Worm (Caenorhabditis elegans) whole organism, L1 larva: ENCODE data around the gene srh-21.

Experiments used
- C34B4.2 ChIP-seq: sonication (generic microtip); optimal IDR thresholded peaks from 2 replicates; lab custom pipeline; 2017; ENCODE audit warnings: mild to moderate bottlenecking, missing genetic modification characterization, missing compliant biosample characterization
- ceh-63 ChIP-seq: fragments of 200-800 bp; sonication (Bioruptor generic); optimal IDR thresholded peaks from 2 replicates; lab custom pipeline; 2018; ENCODE audit warnings: mild to moderate bottlenecking, missing genetic modification characterization, missing compliant biosample characterization
- ceh-8 ChIP-seq: fragments of 200-800 bp; sonication (Bioruptor generic); optimal IDR thresholded peaks from 2 replicates; lab custom pipeline; 2018; ENCODE audit warnings: mild to moderate bottlenecking, missing genetic modification characterization, moderate library complexity, missing compliant biosample characterization
- ceh-82 ChIP-seq, 3 experiments: fragments of 150-350 bp in 1 of 3; sonication (generic microtip) in 2 of 3; optimal IDR thresholded peaks; 2 replicates each; lab custom pipeline; 2014 to 2017; ENCODE audit warnings: missing biosample characterization in 3 of 3, missing genetic modification characterization in 3 of 3
- ces-1 ChIP-seq: fragments of 150-350 bp; optimal IDR thresholded peaks from 2 replicates; lab custom pipeline; 2014; ENCODE audit warnings: missing biosample characterization, missing genetic modification reagents, missing genetic modification characterization
- dpl-1 ChIP-seq, 3 experiments: fragments of 150-350 bp in 2 of 3; sonication (generic microtip) in 1 of 3; optimal IDR thresholded peaks; 2 replicates each; lab custom pipeline; 2014 to 2017; ENCODE audit warnings: missing biosample characterization in 3 of 3, missing genetic modification characterization in 3 of 3, missing genetic modification reagents in 3 of 3
- elt-3 ChIP-seq, 6 experiments: fragments of 150-350 bp in 1 of 6; sonication (generic microtip); optimal IDR thresholded peaks; 2 replicates each; lab custom pipeline; 2017 to 2018; ENCODE audit warnings: missing biosample characterization in 6 of 6, missing genetic modification characterization in 6 of 6, inconsistent platforms in 1 of 6
- fkh-4 ChIP-seq: sonication (generic microtip); optimal IDR thresholded peaks from 2 replicates; lab custom pipeline; 2016; ENCODE audit warnings: missing compliant biosample characterization, missing genetic modification characterization, borderline replicate concordance
- fkh-8 ChIP-seq: sonication (generic microtip); optimal IDR thresholded peaks from 2 replicates; lab custom pipeline; 2016; ENCODE audit warnings: mild to moderate bottlenecking, missing genetic modification characterization, missing compliant biosample characterization
- hlh-17 ChIP-seq: fragments of 200-800 bp; sonication (Bioruptor generic); optimal IDR thresholded peaks from 2 replicates; lab custom pipeline; 2018; ENCODE audit warnings: missing genetic modification characterization, mild to moderate bottlenecking, missing compliant biosample characterization, moderate library complexity, borderline replicate concordance
- mdl-1 ChIP-seq, 2 experiments: fragments of 150-350 bp; optimal IDR thresholded peaks; 2 replicates each; lab custom pipeline; 2014 to 2017; ENCODE audit warnings: missing biosample characterization in 2 of 2, missing genetic modification characterization in 2 of 2, inconsistent platforms in 1 of 2
- mef-2 ChIP-seq: fragments of 150-350 bp; optimal IDR thresholded peaks from 2 replicates; lab custom pipeline; 2014; ENCODE audit warnings: missing biosample characterization, missing genetic modification characterization
- nhr-11 ChIP-seq: fragments of 150-350 bp; optimal IDR thresholded peaks from 2 replicates; lab custom pipeline; 2014; ENCODE audit warnings: missing biosample characterization, missing genetic modification characterization
- nhr-20 ChIP-seq: sonication (generic microtip); optimal IDR thresholded peaks from 2 replicates; lab custom pipeline; 2016; ENCODE audit warnings: mild to moderate bottlenecking, missing genetic modification characterization, missing compliant biosample characterization
- nhr-71 ChIP-seq: sonication (generic microtip); optimal IDR thresholded peaks from 2 replicates; lab custom pipeline; 2016; ENCODE audit warnings: mild to moderate bottlenecking, missing genetic modification characterization, moderate library complexity, missing compliant biosample characterization
- nhr-76 ChIP-seq: sonication (generic microtip); optimal IDR thresholded peaks from 2 replicates; lab custom pipeline; 2017; ENCODE audit warnings: missing biosample characterization, missing genetic modification characterization
- pax-3 ChIP-seq: fragments of 200-800 bp; sonication (Bioruptor generic); optimal IDR thresholded peaks from 2 replicates; lab custom pipeline; 2018; ENCODE audit warnings: mild to moderate bottlenecking, missing genetic modification characterization, moderate library complexity, missing compliant biosample characterization
- rnt-1 ChIP-seq: sonication (generic microtip); optimal IDR thresholded peaks from 2 replicates; lab custom pipeline; 2016; ENCODE audit warnings: mild to moderate bottlenecking, missing genetic modification characterization, moderate library complexity, missing compliant biosample characterization
- sox-4 ChIP-seq: sonication (generic microtip); optimal IDR thresholded peaks from 2 replicates; lab custom pipeline; 2016; ENCODE audit warnings: missing genetic modification characterization, missing compliant biosample characterization
- swsn-7 ChIP-seq: sonication (generic microtip); optimal IDR thresholded peaks from 2 replicates; lab custom pipeline; 2016; ENCODE audit warnings: missing genetic modification characterization, missing compliant biosample characterization
- unc-130 ChIP-seq: fragments of 150-350 bp; optimal IDR thresholded peaks from 2 replicates; lab custom pipeline; 2017; ENCODE audit warnings: missing biosample characterization, missing genetic modification characterization, inconsistent platforms
- unc-86 ChIP-seq: sonication (generic microtip); optimal IDR thresholded peaks from 2 replicates; lab custom pipeline; 2016; ENCODE audit warnings: missing genetic modification characterization, missing compliant biosample characterization
- vab-15 ChIP-seq: sonication (generic microtip); optimal IDR thresholded peaks from 2 replicates; lab custom pipeline; 2017; ENCODE audit warnings: missing genotype, mild to moderate bottlenecking, missing genetic modification characterization, missing compliant biosample characterization

Gene srh-21

ce11 chrV:4974677-4975076 is 48.2 kb downstream of the srh-21 start, which contains the start of gene srsx-10:
srsx-10 (minus strand) TSS chrV:4974777.
- TF ChIP-seq sox-4 (peak; percentile 29), mef-2 (tag; lab: Kevin White, UChicago) (no peak), nhr-71 (peak; percentile 22)

- TF ChIP-seq mdl-1 (tag; optimal IDR thresholded peaks at IDR 0.05; lab: Kevin White, UChicago) (no peak), vab-15 (tag; lab: Kevin White, UChicago) (no peak), fkh-4 (tag; lab: Kevin White, UChicago) (no peak), swsn-7 (tag; lab: Kevin White, UChicago) (no peak), ceh-63 (GFP tag; lab: Kevin White, UChicago) (no peak), dpl-1 (GFP tag; optimal IDR thresholded peaks at IDR 0.05; lab: Kevin White, UChicago) (no peak), ceh-8 (no peak), rnt-1 (tag; lab: Kevin White, UChicago) (no peak), unc-130 (tag; lab: Kevin White, UChicago) (no peak), nhr-20 (no peak), hlh-17 (GFP tag; lab: Kevin White, UChicago) (no peak), nhr-76 (tag; lab: Kevin White, UChicago) (no peak), pax-3 (no peak), ces-1 (no peak)
- TF ChIP-seq, all 84 proteins: peak for 0
Observed at ce11 chrV:4975140-4975539, 48.7 kb downstream of the srh-21 start, which contains the start of gene F26G5.1. F26G5.1 (plus strand) TSS chrV:4975478.

ce11 chrV:4977539-4977938 is 51.1 kb downstream of the srh-21 start:
- peak; percentile 67 for TF ChIP-seq sox-4
- no peak for TF ChIP-seq pax-3
- TF ChIP-seq fkh-8 (tag; lab: Kevin White, UChicago) = peak; percentile 67
- TF ChIP-seq nhr-11 (tag; lab: Kevin White, UChicago) = peak; percentile 7
- TF ChIP-seq C34B4.2 (tag; lab: Kevin White, UChicago) = no peak
- no peak for TF ChIP-seq unc-86 (tag; lab: Kevin White, UChicago)
- no peak for TF ChIP-seq ceh-82 (tag; optimal IDR thresholded peaks at IDR 0.05; lab: Kevin White, UChicago)
- no peak for TF ChIP-seq elt-3 (tag; optimal IDR thresholded peaks at IDR 0.05; lab: Kevin White, UChicago)
